Worm (Caenorhabditis elegans): ENCODE results near the gene C02F4.4.

The C02F4.4 gene

DNA sequence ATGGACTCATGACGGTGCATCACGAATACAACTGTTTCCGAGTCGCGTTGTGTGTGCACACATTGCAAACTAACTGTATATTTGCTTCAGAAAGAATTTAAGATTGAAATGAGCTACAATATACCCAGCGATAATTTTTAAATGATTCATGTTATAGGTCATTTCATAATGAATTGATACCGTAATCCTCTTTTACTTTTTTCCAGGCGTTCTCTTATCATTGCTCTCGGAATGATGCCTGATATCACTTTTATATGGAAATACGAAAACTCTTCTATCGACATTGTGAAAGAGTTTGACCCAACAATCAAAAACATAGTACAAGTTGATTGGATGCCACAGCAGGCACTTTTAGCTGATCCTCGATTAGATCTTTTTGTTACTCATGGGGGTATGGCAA lies 48.6 kb downstream of the C02F4.4 start:
- TF ChIP-seq B0310.2 (tag; optimal IDR thresholded peaks at IDR 0.05) (no peak), ets-7 (tag; optimal IDR thresholded peaks at IDR 0.05) (no peak), tbx-11 (GFP tag; IDR thresholded peaks at IDR 0.05) (no peak), hnd-1 (tag; optimal IDR thresholded peaks at IDR 0.05) (no peak), pes-1 (GFP tag; IDR thresholded peaks at IDR 0.05) (no peak), aly-1 (tag; optimal IDR thresholded peaks at IDR 0.05) (no peak), ama-1 (optimal IDR thresholded peaks at IDR 0.05) (no peak), flt-1 (GFP tag; IDR thresholded peaks at IDR 0.05) (no peak), ceh-13 (GFP tag; optimal IDR thresholded peaks at IDR 0.05) (no peak), tra-4 (tag; optimal IDR thresholded peaks at IDR 0.05) (no peak), hmg-4 (GFP tag; optimal IDR thresholded peaks at IDR 0.05) (no peak)

DNA sequence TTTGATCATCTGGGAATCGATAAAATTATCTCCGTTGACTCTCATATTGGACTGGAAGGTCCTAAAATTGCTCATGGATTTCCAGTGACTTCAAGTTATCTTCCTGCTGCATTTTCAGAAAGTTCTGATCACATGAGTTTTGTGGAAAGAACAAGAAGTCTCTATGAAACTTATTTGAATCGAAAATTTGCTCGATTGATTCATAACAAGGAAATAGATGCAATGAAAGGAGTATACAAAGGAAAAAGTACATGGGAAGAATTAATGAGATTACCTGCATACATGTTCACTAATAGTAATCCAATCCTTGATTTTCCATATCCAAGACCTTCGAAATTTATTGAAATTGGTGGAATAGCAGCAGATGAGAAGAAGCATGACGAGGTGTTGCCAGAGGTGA lies 49.3 kb downstream of the C02F4.4 start:
- TF ChIP-seq flt-1 (GFP tag; IDR thresholded peaks at IDR 0.05), result no peak
- no peak for TF ChIP-seq hnd-1 (tag; optimal IDR thresholded peaks at IDR 0.05)
- TF ChIP-seq sea-1 (GFP tag; conservative IDR thresholded peaks at IDR 0.05), result no peak
- TF ChIP-seq ama-1 (optimal IDR thresholded peaks at IDR 0.05), result no peak
- no peak for TF ChIP-seq scrt-1 (GFP tag; IDR thresholded peaks at IDR 0.05)
- no peak for TF ChIP-seq ceh-36 (tag; optimal IDR thresholded peaks at IDR 0.05)
- TF ChIP-seq tbx-37 (GFP tag; conservative IDR thresholded peaks at IDR 0.05), result no peak
- TF ChIP-seq tra-4 (tag; optimal IDR thresholded peaks at IDR 0.05), result no peak
- TF ChIP-seq F13C5.2 (tag; optimal IDR thresholded peaks at IDR 0.05), result no peak
- TF ChIP-seq B0310.2 (tag; optimal IDR thresholded peaks at IDR 0.05), result no peak
- TF ChIP-seq pes-1 (GFP tag; IDR thresholded peaks at IDR 0.05), result no peak
- no peak for TF ChIP-seq hmbx-1 (tag; optimal IDR thresholded peaks at IDR 0.05)
- TF ChIP-seq aly-1 (tag; optimal IDR thresholded peaks at IDR 0.05), result no peak
- TF ChIP-seq ceh-13 (GFP tag; optimal IDR thresholded peaks at IDR 0.05), result no peak
- TF ChIP-seq tbx-11 (GFP tag; IDR thresholded peaks at IDR 0.05), result no peak

- TF ChIP-seq ets-7 (tag; optimal IDR thresholded peaks at IDR 0.05) (no peak), hmbx-1 (tag; optimal IDR thresholded peaks at IDR 0.05) (no peak), tbx-37 (GFP tag; conservative IDR thresholded peaks at IDR 0.05) (no peak), hnd-1 (tag; optimal IDR thresholded peaks at IDR 0.05) (no peak), ceh-13 (GFP tag; optimal IDR thresholded peaks at IDR 0.05) (no peak), aly-1 (tag; optimal IDR thresholded peaks at IDR 0.05) (no peak), sea-1 (GFP tag; conservative IDR thresholded peaks at IDR 0.05) (no peak), ama-1 (optimal IDR thresholded peaks at IDR 0.05) (no peak), scrt-1 (GFP tag; IDR thresholded peaks at IDR 0.05) (no peak), pes-1 (GFP tag; IDR thresholded peaks at IDR 0.05) (no peak)
These were observed 50.9 kb downstream of the C02F4.4 start, which contains the start of gene ugt-43 for ce11 chrIV:10463987-10464638. ugt-43 (plus strand) TSS chrIV:10464588.

Measured in whole organism, early embryonic.